Worm (Caenorhabditis elegans) whole organism, L2 larva: Measurements from ENCODE around the gene srh-233.

Source experiments
- C34F6.9 ChIP-seq: fragments of 150-350 bp; optimal IDR thresholded peaks from 2 replicates; lab custom pipeline; 2014; ENCODE audit warnings: missing biosample characterization, missing genetic modification characterization
- F13H6.1 ChIP-seq: sonication (generic microtip); optimal IDR thresholded peaks from 2 replicates; lab custom pipeline; 2016; ENCODE audit warnings: missing genetic modification characterization, missing compliant biosample characterization
- R02D3.7 ChIP-seq: fragments of 150-350 bp; optimal IDR thresholded peaks from 2 replicates; lab custom pipeline; 2014; ENCODE audit warnings: missing biosample characterization, missing genetic modification characterization
- Y55F3AM.14 ChIP-seq: fragments of 200-800 bp; sonication (Bioruptor generic); optimal IDR thresholded peaks from 2 replicates; lab custom pipeline; 2018; ENCODE audit warnings: mild to moderate bottlenecking, missing genetic modification characterization, missing compliant biosample characterization
- ZK546.5 ChIP-seq: sonication (generic microtip); optimal IDR thresholded peaks from 2 replicates; lab custom pipeline; 2017; ENCODE audit warnings: missing biosample characterization, missing genetic modification characterization
- alr-1 ChIP-seq: fragments of 150-350 bp; optimal IDR thresholded peaks from 2 replicates; lab custom pipeline; 2014; ENCODE audit warnings: missing biosample characterization, missing genetic modification characterization
- aly-2 ChIP-seq: fragments of 150-350 bp; optimal IDR thresholded peaks from 2 replicates; lab custom pipeline; 2014; ENCODE audit warnings: missing biosample characterization, missing genetic modification characterization
- ama-1 ChIP-seq: fragments of 150-350 bp; optimal IDR thresholded peaks from 2 replicates; lab custom pipeline; 2018; ENCODE audit warnings: inconsistent platforms
- blmp-1 ChIP-seq: sonication (generic microtip); optimal IDR thresholded peaks from 2 replicates; lab custom pipeline; 2017; ENCODE audit warnings: missing genetic modification characterization, mild to moderate bottlenecking, missing compliant biosample characterization, antibody characterized with exemption, moderate library complexity; ENCODE audit not compliant: insufficient read depth
- ceh-16 ChIP-seq: fragments of 150-350 bp; optimal IDR thresholded peaks from 2 replicates; lab custom pipeline; 2014; ENCODE audit warnings: missing biosample characterization, missing genetic modification characterization
- ceh-82 ChIP-seq: fragments of 150-350 bp; optimal IDR thresholded peaks from 2 replicates; lab custom pipeline; 2014; ENCODE audit warnings: missing biosample characterization, missing genetic modification characterization
- crh-2 ChIP-seq: sonication (generic microtip); optimal IDR thresholded peaks from 2 replicates; lab custom pipeline; 2017; ENCODE audit warnings: missing biosample characterization, missing genetic modification characterization
- dmd-4 ChIP-seq: sonication (generic microtip); optimal IDR thresholded peaks from 2 replicates; lab custom pipeline; 2017; ENCODE audit warnings: missing biosample characterization, missing genetic modification characterization
- egl-27 ChIP-seq: sonication (generic microtip); optimal IDR thresholded peaks from 3 replicates; lab custom pipeline; 2017; ENCODE audit warnings: missing biosample characterization, missing genetic modification reagents, missing genetic modification characterization
- elt-1 ChIP-seq: fragments of 150-350 bp; optimal IDR thresholded peaks from 2 replicates; lab custom pipeline; 2014; ENCODE audit warnings: missing biosample characterization, missing genetic modification characterization
- elt-3 ChIP-seq: sonication (generic microtip); optimal IDR thresholded peaks from 2 replicates; lab custom pipeline; 2017; ENCODE audit warnings: missing biosample characterization, missing genetic modification characterization
- fos-1 ChIP-seq: fragments of 150-350 bp; optimal IDR thresholded peaks from 2 replicates; lab custom pipeline; 2014; ENCODE audit warnings: missing biosample characterization, missing genetic modification characterization
- gmeb-1 ChIP-seq: fragments of 150-350 bp; optimal IDR thresholded peaks from 2 replicates; lab custom pipeline; 2014; ENCODE audit warnings: missing biosample characterization, missing genetic modification characterization
- lin-11 ChIP-seq: fragments of 150-350 bp; sonication (generic microtip); optimal IDR thresholded peaks from 2 replicates; lab custom pipeline; 2014; ENCODE audit warnings: missing biosample characterization, missing genetic modification characterization, inconsistent platforms, mixed read lengths
- lin-13 ChIP-seq: fragments of 150-350 bp; optimal IDR thresholded peaks from 2 replicates; lab custom pipeline; 2014; ENCODE audit warnings: missing biosample characterization, missing genetic modification reagents, missing genetic modification characterization
- lin-39 ChIP-seq: fragments of 150-350 bp; optimal IDR thresholded peaks from 2 replicates; lab custom pipeline; 2014; ENCODE audit warnings: missing biosample characterization, missing genetic modification reagents, missing genetic modification characterization
- lsy-2 ChIP-seq, 2 experiments: fragments of 150-350 bp in 1 of 2; sonication (generic microtip) in 1 of 2; optimal IDR thresholded peaks; 2 replicates each; lab custom pipeline; 2014 to 2017; ENCODE audit warnings: missing biosample characterization in 2 of 2, missing genetic modification characterization in 2 of 2
- mab-5 ChIP-seq: fragments of 150-350 bp; optimal IDR thresholded peaks from 2 replicates; lab custom pipeline; 2014; ENCODE audit warnings: missing biosample characterization, missing genetic modification characterization
- mbf-1 ChIP-seq: sonication (generic microtip); optimal IDR thresholded peaks from 2 replicates; lab custom pipeline; 2017; ENCODE audit warnings: missing biosample characterization, missing genetic modification characterization
- mdl-1 ChIP-seq, 2 experiments: fragments of 150-350 bp in 1 of 2; sonication (generic microtip) in 1 of 2; optimal IDR thresholded peaks; 2 replicates each; lab custom pipeline; 2017; ENCODE audit warnings: missing biosample characterization in 2 of 2, missing genetic modification characterization in 2 of 2
- nhr-10 ChIP-seq: sonication (generic microtip); optimal IDR thresholded peaks from 2 replicates; lab custom pipeline; 2017; ENCODE audit warnings: missing biosample characterization, missing genetic modification characterization
- nhr-11 ChIP-seq: fragments of 150-350 bp; optimal IDR thresholded peaks from 2 replicates; lab custom pipeline; 2014; ENCODE audit warnings: missing biosample characterization, missing genetic modification characterization
- nhr-12 ChIP-seq: fragments of 150-350 bp; optimal IDR thresholded peaks from 2 replicates; lab custom pipeline; 2014; ENCODE audit warnings: missing biosample characterization, missing genetic modification characterization
- nhr-129 ChIP-seq: fragments of 150-350 bp; optimal IDR thresholded peaks from 2 replicates; lab custom pipeline; 2014; ENCODE audit warnings: missing biosample characterization, missing genetic modification characterization
- nhr-21 ChIP-seq: fragments of 150-350 bp; optimal IDR thresholded peaks from 2 replicates; lab custom pipeline; 2014; ENCODE audit warnings: missing biosample characterization, missing genetic modification characterization
- nhr-23 ChIP-seq: fragments of 150-350 bp; optimal IDR thresholded peaks from 2 replicates; lab custom pipeline; 2014; ENCODE audit warnings: missing biosample characterization, missing genetic modification reagents, missing genetic modification characterization
- nhr-237 ChIP-seq: fragments of 150-350 bp; optimal IDR thresholded peaks from 2 replicates; lab custom pipeline; 2014; ENCODE audit warnings: missing biosample characterization, missing genetic modification characterization
- nhr-25 ChIP-seq: fragments of 150-350 bp; sonication (generic microtip); optimal IDR thresholded peaks from 3 replicates; lab custom pipeline; 2014; ENCODE audit warnings: missing biosample characterization, missing genetic modification characterization
- nhr-6 ChIP-seq: fragments of 150-350 bp; optimal IDR thresholded peaks from 2 replicates; lab custom pipeline; 2014; ENCODE audit warnings: missing biosample characterization, missing genetic modification characterization
- nhr-77 ChIP-seq: fragments of 150-350 bp; optimal IDR thresholded peaks from 2 replicates; lab custom pipeline; 2014; ENCODE audit warnings: missing biosample characterization, missing genetic modification characterization
- peb-1 ChIP-seq: fragments of 150-350 bp; optimal IDR thresholded peaks from 2 replicates; lab custom pipeline; 2014; ENCODE audit warnings: missing biosample characterization, missing genetic modification characterization
- sem-4 ChIP-seq: fragments of 150-350 bp; optimal IDR thresholded peaks from 2 replicates; lab custom pipeline; 2014; ENCODE audit warnings: missing biosample characterization, missing genetic modification reagents, missing genetic modification characterization
- skn-1 ChIP-seq: sonication (generic microtip); optimal IDR thresholded peaks from 2 replicates; lab custom pipeline; 2017; ENCODE audit warnings: missing biosample characterization, missing genetic modification characterization
- sma-3 ChIP-seq: sonication (generic microtip); optimal IDR thresholded peaks from 2 replicates; lab custom pipeline; 2016; ENCODE audit warnings: missing genetic modification reagents, missing genetic modification characterization, missing compliant biosample characterization
- sma-9 ChIP-seq, 2 experiments: fragments of 150-350 bp in 1 of 2; sonication (generic microtip) in 1 of 2; optimal IDR thresholded peaks; 2 replicates each; lab custom pipeline; 2014 to 2016; ENCODE audit warnings: missing genetic modification characterization in 2 of 2, mild to moderate bottlenecking in 1 of 2, missing biosample characterization in 1 of 2, missing compliant biosample characterization in 1 of 2, missing genetic modification reagents in 1 of 2, moderate library complexity in 1 of 2
- snpc-4 ChIP-seq: fragments of 150-350 bp; optimal IDR thresholded peaks from 2 replicates; lab custom pipeline; 2014; ENCODE audit warnings: missing biosample characterization, missing genetic modification characterization
- unc-39 ChIP-seq: fragments of 150-350 bp; optimal IDR thresholded peaks from 2 replicates; lab custom pipeline; 2014; ENCODE audit warnings: missing biosample characterization, missing genetic modification characterization
- unc-55 ChIP-seq: fragments of 150-350 bp; sonication (generic microtip); optimal IDR thresholded peaks from 3 replicates; lab custom pipeline; 2014; ENCODE audit warnings: missing biosample characterization, missing genetic modification reagents, missing genetic modification characterization
- unc-62 ChIP-seq: fragments of 150-350 bp; optimal IDR thresholded peaks from 2 replicates; lab custom pipeline; 2014; ENCODE audit warnings: missing biosample characterization, missing genetic modification reagents, missing genetic modification characterization
- zag-1 ChIP-seq: fragments of 150-350 bp; optimal IDR thresholded peaks from 2 replicates; lab custom pipeline; 2014; ENCODE audit warnings: missing biosample characterization, missing genetic modification characterization
- ztf-1 ChIP-seq: fragments of 200-800 bp; sonication (Bioruptor generic); conservative IDR thresholded peaks from 2 replicates; pipeline ENCODE4 v1.3.6; 2022; ENCODE audit warnings: missing genetic modification characterization, missing compliant biosample characterization
- ztf-11 ChIP-seq: sonication (generic microtip); optimal IDR thresholded peaks from 2 replicates; lab custom pipeline; 2017; ENCODE audit warnings: missing biosample characterization, missing genetic modification characterization
- ztf-4 ChIP-seq: fragments of 150-350 bp; optimal IDR thresholded peaks from 2 replicates; lab custom pipeline; 2014; ENCODE audit warnings: missing biosample characterization, missing genetic modification characterization

The srh-233 gene

DNA sequence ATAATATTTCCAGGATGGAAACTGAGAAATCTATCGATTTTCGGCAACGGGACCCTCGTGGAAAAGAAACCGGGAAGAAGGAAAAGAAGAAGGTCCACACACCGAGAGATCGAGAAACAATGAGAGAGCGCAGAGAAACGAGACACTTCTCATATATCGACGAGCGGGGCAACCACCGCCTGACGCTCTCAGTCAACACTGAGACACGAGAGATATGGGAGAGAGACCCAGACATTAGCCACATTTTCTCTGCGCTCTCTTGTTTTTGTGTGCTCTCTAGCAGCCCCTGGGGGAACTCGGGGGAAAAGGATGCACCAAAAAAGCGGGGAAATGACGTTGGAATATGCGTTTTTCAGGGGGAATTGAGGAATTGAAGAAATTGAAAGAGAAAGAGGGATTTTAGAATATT lies 43.4 kb upstream of the srh-233 start:
- TF ChIP-seq blmp-1 (tag; lab: Kevin White, UChicago), result no peak
- TF ChIP-seq sem-4 (tag; lab: Kevin White, UChicago), result peak; percentile 73
- TF ChIP-seq snpc-4, result peak; percentile 55
- no peak for TF ChIP-seq nhr-10 (tag; lab: Kevin White, UChicago)
- TF ChIP-seq lsy-2 (tag; optimal IDR thresholded peaks at IDR 0.05; lab: Kevin White, UChicago), result peak; percentile 25 to 79
- TF ChIP-seq alr-1 (tag; lab: Kevin White, UChicago), result no peak
- TF ChIP-seq elt-3, result no peak
- peak; percentile 41 for TF ChIP-seq Y55F3AM.14 (GFP tag; lab: Kevin White, UChicago)
- TF ChIP-seq ztf-4 (tag; lab: Kevin White, UChicago), result peak; percentile 65
- TF ChIP-seq unc-62 (GFP tag; lab: Kevin White, UChicago), result no peak
- TF ChIP-seq fos-1, result peak; percentile 71
- TF ChIP-seq sma-3 (GFP tag; lab: Kevin White, UChicago), result peak; percentile 37
- peak; percentile 71 for TF ChIP-seq mab-5
- TF ChIP-seq gmeb-1 (tag; lab: Kevin White, UChicago), result peak; percentile 52
- TF ChIP-seq unc-39 (tag; lab: Kevin White, UChicago), result no peak
- TF ChIP-seq C34F6.9, result peak; percentile 89
- TF ChIP-seq mbf-1 (tag; lab: Kevin White, UChicago), result no peak
- peak; percentile 87 for TF ChIP-seq nhr-129 (tag; lab: Kevin White, UChicago)
- no peak for TF ChIP-seq lin-39
- peak; percentile 75 for TF ChIP-seq lin-13 (GFP tag; lab: Kevin White, UChicago)
- TF ChIP-seq nhr-23 (tag; lab: Kevin White, UChicago), result no peak
- TF ChIP-seq nhr-21, result no peak
- no peak for TF ChIP-seq peb-1
- TF ChIP-seq nhr-6 (tag; lab: Kevin White, UChicago), result peak; percentile 66
- no peak for TF ChIP-seq nhr-11
- peak; percentile 76 for TF ChIP-seq egl-27 (tag; lab: Kevin White, UChicago)
- TF ChIP-seq crh-2 (tag; lab: Kevin White, UChicago), result peak; percentile 75
- TF ChIP-seq F13H6.1 (tag; lab: Kevin White, UChicago), result peak; percentile 88
- no peak for TF ChIP-seq ceh-82 (tag; lab: Kevin White, UChicago)
- TF ChIP-seq R02D3.7 (tag; lab: Kevin White, UChicago), result no peak
- TF ChIP-seq mdl-1 (tag; optimal IDR thresholded peaks at IDR 0.05; lab: Kevin White, UChicago), result peak; percentile 78 to 89
- TF ChIP-seq ztf-11 (tag; lab: Kevin White, UChicago), result no peak
- no peak for TF ChIP-seq ceh-16 (tag; lab: Kevin White, UChicago)
- TF ChIP-seq nhr-77 (tag; lab: Kevin White, UChicago), result no peak
- peak; percentile 28 for TF ChIP-seq ama-1 (lab: Kevin White, UChicago)
- TF ChIP-seq nhr-12 (tag; lab: Kevin White, UChicago), result no peak
- no peak for TF ChIP-seq elt-1 (tag; lab: Kevin White, UChicago)
- TF ChIP-seq lin-11 (tag; lab: Kevin White, UChicago), result peak; percentile 26
- TF ChIP-seq nhr-25 (tag; lab: Kevin White, UChicago), result peak; percentile 2
- no peak for TF ChIP-seq ztf-1
- TF ChIP-seq nhr-237 (tag; lab: Kevin White, UChicago), result no peak
- peak; percentile 64 for TF ChIP-seq sma-9 (GFP tag; optimal IDR thresholded peaks at IDR 0.05; lab: Kevin White, UChicago)
- no peak for TF ChIP-seq sma-9 (tag; optimal IDR thresholded peaks at IDR 0.05; lab: Kevin White, UChicago)
- TF ChIP-seq ZK546.5 (tag; lab: Kevin White, UChicago), result no peak
- no peak for TF ChIP-seq skn-1 (tag; lab: Kevin White, UChicago)
- peak; percentile 77 for TF ChIP-seq zag-1 (tag; lab: Kevin White, UChicago)
- no peak for TF ChIP-seq dmd-4 (tag; lab: Kevin White, UChicago)
- TF ChIP-seq aly-2 (tag; lab: Kevin White, UChicago), result no peak
- TF ChIP-seq unc-55, result peak; percentile 82
